Worm (Caenorhabditis elegans) whole organism, L2 larva: ENCODE measurements around the gene fbxb-42.

Source experiments
- ama-1 ChIP-seq: fragments of 150-350 bp; optimal IDR thresholded peaks from 2 replicates; lab custom pipeline; 2018; ENCODE audit warnings: inconsistent platforms
- egl-27 ChIP-seq: sonication (generic microtip); optimal IDR thresholded peaks from 3 replicates; lab custom pipeline; 2017; ENCODE audit warnings: missing biosample characterization, missing genetic modification reagents, missing genetic modification characterization
- elt-3 ChIP-seq: sonication (generic microtip); optimal IDR thresholded peaks from 2 replicates; lab custom pipeline; 2017; ENCODE audit warnings: missing biosample characterization, missing genetic modification characterization
- fos-1 ChIP-seq: fragments of 150-350 bp; optimal IDR thresholded peaks from 2 replicates; lab custom pipeline; 2014; ENCODE audit warnings: missing biosample characterization, missing genetic modification characterization
- lin-39 ChIP-seq: fragments of 150-350 bp; optimal IDR thresholded peaks from 2 replicates; lab custom pipeline; 2014; ENCODE audit warnings: missing biosample characterization, missing genetic modification reagents, missing genetic modification characterization
- lsy-2 ChIP-seq, 2 experiments: fragments of 150-350 bp in 1 of 2; sonication (generic microtip) in 1 of 2; optimal IDR thresholded peaks; 2 replicates each; lab custom pipeline; 2014 to 2017; ENCODE audit warnings: missing biosample characterization in 2 of 2, missing genetic modification characterization in 2 of 2
- nhr-11 ChIP-seq: fragments of 150-350 bp; optimal IDR thresholded peaks from 2 replicates; lab custom pipeline; 2014; ENCODE audit warnings: missing biosample characterization, missing genetic modification characterization
- unc-55 ChIP-seq: fragments of 150-350 bp; sonication (generic microtip); optimal IDR thresholded peaks from 3 replicates; lab custom pipeline; 2014; ENCODE audit warnings: missing biosample characterization, missing genetic modification reagents, missing genetic modification characterization
- zag-1 ChIP-seq: fragments of 150-350 bp; optimal IDR thresholded peaks from 2 replicates; lab custom pipeline; 2014; ENCODE audit warnings: missing biosample characterization, missing genetic modification characterization

- TF ChIP-seq elt-3 (no peak), fos-1 (tag; lab: Kevin White, UChicago) (no peak), lsy-2 (tag; optimal IDR thresholded peaks at IDR 0.05; lab: Kevin White, UChicago) (no peak), lin-39 (tag; lab: Kevin White, UChicago) (no peak), unc-55 (GFP tag; lab: Kevin White, UChicago) (no peak), egl-27 (no peak), zag-1 (tag; lab: Kevin White, UChicago) (no peak), ama-1 (lab: Kevin White, UChicago) (no peak), nhr-11 (tag; lab: Kevin White, UChicago) (no peak)
These were observed 20.1 kb upstream of the fbxb-42 start, which contains the start of gene math-45 for ce11 chrII:1517354-1517753.
